Worm (Caenorhabditis elegans): Measurements from ENCODE around the gene ZK945.6.

The ZK945.6 gene

DNA sequence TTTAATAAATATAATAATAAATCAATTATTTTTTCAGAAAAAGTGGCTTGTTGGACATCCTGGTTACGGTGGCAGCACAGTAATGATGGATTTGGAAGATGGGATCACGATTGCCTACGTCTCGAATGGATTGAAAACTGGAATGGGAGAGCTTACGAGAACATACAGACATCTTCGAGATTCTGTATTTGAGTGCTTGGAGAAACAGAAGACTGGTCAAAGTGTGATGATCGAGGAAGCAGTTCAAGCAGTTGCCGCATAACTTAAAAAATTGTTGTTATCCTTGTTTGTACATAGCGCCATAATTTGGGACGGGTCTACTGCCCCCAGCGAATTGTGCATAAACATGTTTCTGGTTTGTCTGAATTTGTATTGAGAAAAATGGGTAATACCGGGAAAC lies 8.3 kb downstream of the ZK945.6 start (continued):
- TF ChIP-seq F23B12.7 (tag; optimal IDR thresholded peaks at IDR 0.05; ENCODE audit: insufficient read depth): no peak
- TF ChIP-seq B0336.3 (GFP tag; IDR thresholded peaks at IDR 0.05): no peak
- no peak for TF ChIP-seq mel-28 (tag; optimal IDR thresholded peaks at IDR 0.05; ENCODE audit: borderline replicate concordance)
- no peak for TF ChIP-seq lsy-27 (tag; optimal IDR thresholded peaks at IDR 0.05; ENCODE audit: borderline replicate concordance, insufficient read depth)
- TF ChIP-seq fkh-3 (tag; optimal IDR thresholded peaks at IDR 0.05): no peak
- TF ChIP-seq Y79H2A.3 (GFP tag; conservative IDR thresholded peaks at IDR 0.05): no peak
- TF ChIP-seq hsf-1 (GFP tag; IDR thresholded peaks at IDR 0.05): peak; percentile 49; the same call in 1 of the 2 replicates
- no peak for TF ChIP-seq lsl-1 (GFP tag; optimal IDR thresholded peaks at IDR 0.05)
- TF ChIP-seq F33H1.4 (GFP tag; IDR thresholded peaks at IDR 0.05): peak; percentile 8; the same call in 1 of the 2 replicates
- no peak for TF ChIP-seq hlh-26 (GFP tag; conservative IDR thresholded peaks at IDR 0.05)
- no peak for TF ChIP-seq F57C9.4 (tag; optimal IDR thresholded peaks at IDR 0.05)
- TF ChIP-seq ceh-91 (GFP tag; IDR thresholded peaks at IDR 0.05): no peak
- peak; percentile 11 for TF ChIP-seq F10E7.11 (tag; optimal IDR thresholded peaks at IDR 0.05)
- no peak for TF ChIP-seq lag-1 (GFP tag; IDR thresholded peaks at IDR 0.05)
- TF ChIP-seq F57A8.1 (GFP tag; optimal IDR thresholded peaks at IDR 0.05): no peak
- TF ChIP-seq lin-26 (GFP tag; IDR thresholded peaks at IDR 0.05): peak; percentile 41; the same call in 1 of the 2 replicates
- TF ChIP-seq let-526 (GFP tag; IDR thresholded peaks at IDR 0.05): no peak
- TF ChIP-seq ceh-58 (GFP tag; IDR thresholded peaks at IDR 0.05): no peak
- TF ChIP-seq let-607 (tag; optimal IDR thresholded peaks at IDR 0.05): no peak
- TF ChIP-seq B0261.1 (tag; optimal IDR thresholded peaks at IDR 0.05): no peak
- no peak for TF ChIP-seq snpc-4 (GFP tag; optimal IDR thresholded peaks at IDR 0.05)
- no peak for TF ChIP-seq snpc-4 (tag; optimal IDR thresholded peaks at IDR 0.05)
- TF ChIP-seq hlh-12 (tag; optimal IDR thresholded peaks at IDR 0.05): no peak
- no peak for TF ChIP-seq ccch-3 (GFP tag; optimal IDR thresholded peaks at IDR 0.05)
- no peak for TF ChIP-seq unc-130 (GFP tag; optimal IDR thresholded peaks at IDR 0.05)
- no peak for TF ChIP-seq lin-40 (tag; optimal IDR thresholded peaks at IDR 0.05)
- no peak for TF ChIP-seq T07F8.4 (tag; optimal IDR thresholded peaks at IDR 0.05)
- TF ChIP-seq snpc-3.4 (tag; optimal IDR thresholded peaks at IDR 0.05): no peak
- TF ChIP-seq sea-2 (GFP tag; IDR thresholded peaks at IDR 0.05): no peak
- TF ChIP-seq mes-4 (tag; optimal IDR thresholded peaks at IDR 0.05): no peak
- no peak for TF ChIP-seq attf-3 (GFP tag; conservative IDR thresholded peaks at IDR 0.05)
- no peak for TF ChIP-seq dox-1 (GFP tag; IDR thresholded peaks at IDR 0.05)
- TF ChIP-seq ztf-25 (GFP tag; IDR thresholded peaks at IDR 0.05): no peak
- peak; percentile 38; the same call in 1 of the 2 replicates for TF ChIP-seq madf-6 (GFP tag; IDR thresholded peaks at IDR 0.05)
- no peak for TF ChIP-seq ceh-27 (GFP tag; optimal IDR thresholded peaks at IDR 0.05)
- TF ChIP-seq F49E8.2 (tag; optimal IDR thresholded peaks at IDR 0.05; ENCODE audit: insufficient read depth): peak; percentile 47
- TF ChIP-seq F22D6.2 (tag; optimal IDR thresholded peaks at IDR 0.05): no peak
- TF ChIP-seq F39B2.1 (GFP tag; IDR thresholded peaks at IDR 0.05): no peak
- no peak for TF ChIP-seq F37B4.10 (GFP tag; IDR thresholded peaks at IDR 0.05)
- TF ChIP-seq cebp-2 (GFP tag; IDR thresholded peaks at IDR 0.05): no peak
- no peak for TF ChIP-seq bed-2 (GFP tag; IDR thresholded peaks at IDR 0.05)
- no peak for TF ChIP-seq ztf-28 (GFP tag; IDR thresholded peaks at IDR 0.05)
- no peak for TF ChIP-seq akir-1 (GFP tag; optimal IDR thresholded peaks at IDR 0.05)
- no peak for TF ChIP-seq chd-7 (tag; optimal IDR thresholded peaks at IDR 0.05)
- no peak for TF ChIP-seq B0019.2 (GFP tag; conservative IDR thresholded peaks at IDR 0.05)
- TF ChIP-seq nfya-2 (GFP tag; IDR thresholded peaks at IDR 0.05): no peak
- TF ChIP-seq hmg-20 (GFP tag; IDR thresholded peaks at IDR 0.05): no peak
- TF ChIP-seq nfyb-1 (GFP tag; IDR thresholded peaks at IDR 0.05): no peak
- no peak for TF ChIP-seq nhr-120 (GFP tag; IDR thresholded peaks at IDR 0.05)

All from whole organism, young adult.